Fruit fly (Drosophila melanogaster) whole organism, wandering third instar larva: Measurements from ENCODE around the gene boss.

Experiments
- Abd-B ChIP-seq: fragments of >200 bp; optimal IDR thresholded peaks from 2 replicates; lab custom pipeline; 2017; ENCODE audit warnings: missing biosample characterization, missing genetic modification characterization
- CG32264 ChIP-seq: fragments of 200-800 bp; sonication (Bioruptor generic); optimal IDR thresholded peaks from 2 replicates; lab custom pipeline; 2016; ENCODE audit warnings: missing biosample characterization, missing genetic modification characterization
- CG9705 ChIP-seq: fragments of 200-800 bp; sonication (Bioruptor generic); optimal IDR thresholded peaks from 2 replicates; lab custom pipeline; 2018; ENCODE audit warnings: missing biosample characterization, mild to moderate bottlenecking, missing genetic modification characterization
- CrebA ChIP-seq: fragments of 200-800 bp; sonication (Bioruptor generic); optimal IDR thresholded peaks from 2 replicates; lab custom pipeline; 2016; ENCODE audit warnings: missing biosample characterization, mild to moderate bottlenecking, missing genetic modification characterization, borderline replicate concordance
- Dfd ChIP-seq: fragments of >200 bp; optimal IDR thresholded peaks from 2 replicates; lab custom pipeline; 2017; ENCODE audit warnings: missing biosample characterization, missing genetic modification characterization
- Dif ChIP-seq: fragments of 200-275, 200-300 bp; sonication (Bioruptor generic); optimal IDR thresholded peaks from 2 replicates; lab custom pipeline; 2018; ENCODE audit warnings: missing biosample characterization, missing genetic modification characterization; ENCODE audit not compliant: partially characterized antibody
- HLH106 ChIP-seq: fragments of 200-800 bp; optimal IDR thresholded peaks from 3 replicates; lab custom pipeline; 2019; ENCODE audit warnings: missing biosample characterization, mild to moderate bottlenecking, missing genetic modification characterization, moderate library complexity
- Hnf4 ChIP-seq: fragments of 200-800 bp; sonication (Bioruptor generic); optimal IDR thresholded peaks from 2 replicates; lab custom pipeline; 2016; ENCODE audit warnings: missing biosample characterization, mild to moderate bottlenecking, missing genetic modification characterization
- Jra ChIP-seq: sonication (Bioruptor generic); optimal IDR thresholded peaks from 2 replicates; lab custom pipeline; 2016; ENCODE audit warnings: missing biosample characterization, missing genetic modification characterization
- Mio ChIP-seq: sonication (Bioruptor generic); optimal IDR thresholded peaks from 2 replicates; lab custom pipeline; 2016; ENCODE audit warnings: missing biosample characterization, missing genetic modification characterization
- Myc ChIP-seq: fragments of >200 bp; optimal IDR thresholded peaks from 2 replicates; lab custom pipeline; 2017
- N ChIP-seq: fragments of >200 bp; optimal IDR thresholded peaks from 2 replicates; lab custom pipeline; 2018; ENCODE audit warnings: missing biosample characterization, missing external identifiers, missing genetic modification characterization
- OdsH ChIP-seq: fragments of 200-800 bp; sonication (Bioruptor generic); optimal IDR thresholded peaks from 2 replicates; lab custom pipeline; 2016; ENCODE audit warnings: missing biosample characterization, mild to moderate bottlenecking, missing genetic modification characterization
- Rel ChIP-seq, 2 experiments: fragments of 200-800 bp; sonication (Bioruptor generic) in 1 of 2; optimal IDR thresholded peaks; 2 replicates in 1 of 2; 3 replicates in 1 of 2; lab custom pipeline; 2016 to 2019; ENCODE audit warnings: mild to moderate bottlenecking in 2 of 2, missing biosample characterization in 2 of 2, missing genetic modification characterization in 2 of 2, moderate library complexity in 1 of 2
- Sp1 ChIP-seq: fragments of 200-800 bp; sonication (Bioruptor generic); optimal IDR thresholded peaks from 3 replicates; lab custom pipeline; 2019; ENCODE audit warnings: missing biosample characterization, mild to moderate bottlenecking, missing genetic modification characterization, moderate library complexity
- Vsx2 ChIP-seq: fragments of 200-300, 225-300 bp; sonication (Bioruptor generic); optimal IDR thresholded peaks from 2 replicates; lab custom pipeline; 2018; ENCODE audit warnings: missing biosample characterization, missing genetic modification characterization; ENCODE audit not compliant: partially characterized antibody
- br ChIP-seq: fragments of 200-800 bp; sonication (Bioruptor generic); optimal IDR thresholded peaks from 2 replicates; lab custom pipeline; 2016; ENCODE audit warnings: missing biosample characterization, missing genetic modification characterization
- brk ChIP-seq: fragments of 200-800 bp; sonication (Bioruptor generic); optimal IDR thresholded peaks from 2 replicates; lab custom pipeline; 2016; ENCODE audit warnings: missing biosample characterization, mild to moderate bottlenecking, missing genetic modification characterization
- dl ChIP-seq, 2 experiments: fragments of 175-275, 200-275 bp in 1 of 2; fragments of 200-275 bp in 1 of 2; sonication (Bioruptor generic); optimal IDR thresholded peaks; lab custom pipeline; 2018; ENCODE audit warnings: mild to moderate bottlenecking in 2 of 2, missing biosample characterization in 2 of 2, missing genetic modification characterization in 2 of 2, moderate library complexity in 2 of 2; ENCODE audit not compliant: partially characterized antibody in 2 of 2, insufficient read depth in 1 of 2
- dmrt93B ChIP-seq: fragments of 200-800 bp; sonication (Bioruptor generic); optimal IDR thresholded peaks from 2 replicates; lab custom pipeline; 2018; ENCODE audit warnings: missing biosample characterization, mild to moderate bottlenecking, missing genetic modification characterization
- dsf ChIP-seq: sonication (Bioruptor generic); optimal IDR thresholded peaks from 2 replicates; lab custom pipeline; 2016; ENCODE audit warnings: missing biosample characterization, missing genetic modification characterization, borderline replicate concordance
- ey ChIP-seq: fragments of 200-800 bp; sonication (Bioruptor generic); optimal IDR thresholded peaks from 2 replicates; lab custom pipeline; 2016; ENCODE audit warnings: missing biosample characterization, missing genetic modification characterization
- foxo ChIP-seq, 2 experiments: fragments of 200-800 bp; sonication (Bioruptor generic); optimal IDR thresholded peaks; 2 replicates in 1 of 2; 3 replicates in 1 of 2; lab custom pipeline; 2016 to 2017; ENCODE audit warnings: missing biosample characterization in 2 of 2, missing genetic modification characterization in 2 of 2
- fru ChIP-seq: fragments of 200-800 bp; sonication (Bioruptor generic); optimal IDR thresholded peaks from 3 replicates; lab custom pipeline; 2016; ENCODE audit warnings: missing biosample characterization, mild to moderate bottlenecking, missing genetic modification characterization
- jim ChIP-seq: fragments of 175-275, 200-325 bp; sonication (Bioruptor generic); optimal IDR thresholded peaks from 2 replicates; lab custom pipeline; 2016; ENCODE audit warnings: missing biosample characterization, mild to moderate bottlenecking, missing genetic modification characterization
- lola ChIP-seq: fragments of >200 bp; optimal IDR thresholded peaks from 2 replicates; lab custom pipeline; 2017; ENCODE audit warnings: missing biosample characterization, missing genetic modification characterization
- pan ChIP-seq: fragments of >200 bp; optimal IDR thresholded peaks from 2 replicates; lab custom pipeline; 2017
- rgr ChIP-seq: fragments of 200-800 bp; sonication (Bioruptor generic); optimal IDR thresholded peaks from 3 replicates; lab custom pipeline; 2016; ENCODE audit warnings: missing biosample characterization, mild to moderate bottlenecking, missing genetic modification characterization
- sage ChIP-seq: fragments of 200-800 bp; sonication (Bioruptor generic); optimal IDR thresholded peaks from 2 replicates; lab custom pipeline; 2016; ENCODE audit warnings: missing biosample characterization, mild to moderate bottlenecking, missing genetic modification characterization
- sv ChIP-seq: fragments of 200-800 bp; sonication (Bioruptor generic); optimal IDR thresholded peaks from 3 replicates; lab custom pipeline; 2016; ENCODE audit warnings: missing biosample characterization, missing genetic modification characterization
- usp ChIP-seq: fragments of >200 bp; optimal IDR thresholded peaks from 2 replicates; lab custom pipeline; 2017; ENCODE audit warnings: missing biosample characterization, missing genetic modification characterization
- woc ChIP-seq: sonication (Bioruptor generic); optimal IDR thresholded peaks from 2 replicates; lab custom pipeline; 2016; ENCODE audit warnings: missing biosample characterization, mild to moderate bottlenecking, missing genetic modification characterization

The boss gene

dm6 chr3R:25961694-25962093 is at the start of gene boss:
TSS of gene boss (plus strand) at chr3R:25961994.
- TF ChIP-seq fru (no peak), Abd-B (GFP tag; lab: Kevin White, UChicago) (no peak), Dif (GFP tag; lab: Kevin White, UChicago) (no peak), pan (lab: Kevin White, UChicago) (no peak), dl (GFP tag; optimal IDR thresholded peaks at IDR 0.05; lab: Kevin White, UChicago; ENCODE audit: insufficient read depth in 1 of 2, partially characterized antibody in 2 of 2) (no peak), N (GFP tag; lab: Kevin White, UChicago) (no peak), ey (GFP tag; lab: Kevin White, UChicago) (no peak), dmrt93B (GFP tag; lab: Kevin White, UChicago) (no peak), foxo (GFP tag; optimal IDR thresholded peaks at IDR 0.05; lab: Kevin White, UChicago) (no peak), Vsx2 (GFP tag; lab: Kevin White, UChicago) (no peak), lola (GFP tag; lab: Kevin White, UChicago) (no peak), usp (GFP tag; lab: Kevin White, UChicago) (no peak), dsf (no peak), Rel (GFP tag; optimal IDR thresholded peaks at IDR 0.05; lab: Kevin White, UChicago) (no peak), Rel (tag; optimal IDR thresholded peaks at IDR 0.05; lab: Kevin White, UChicago) (no peak), sage (no peak), sv (no peak), woc (GFP tag; lab: Kevin White, UChicago) (no peak), Mio (GFP tag; lab: Kevin White, UChicago) (no peak), Myc (lab: Kevin White, UChicago) (no peak)

- TF ChIP-seq dmrt93B (GFP tag; lab: Kevin White, UChicago) (no peak), rgr (GFP tag; lab: Kevin White, UChicago) (no peak), Abd-B (GFP tag; lab: Kevin White, UChicago) (no peak), dsf (no peak), Jra (no peak), fru (no peak)
Measured at dm6 chr3R:25919912-25920311, 41.9 kb upstream of the boss start.

dm6 chr3R:25922534-25922933 is 39.3 kb upstream of the boss start, which contains the start of gene CG14546:
TSS of gene CG14546 (minus strand) at chr3R:25922634.
- TF ChIP-seq CrebA (GFP tag; lab: Kevin White, UChicago) (no peak), dmrt93B (GFP tag; lab: Kevin White, UChicago) (no peak), Dif (GFP tag; lab: Kevin White, UChicago) (no peak), jim (GFP tag; lab: Kevin White, UChicago) (no peak), sage (no peak), usp (GFP tag; lab: Kevin White, UChicago) (no peak), Jra (no peak)

- TF ChIP-seq br (no peak), Dfd (GFP tag; lab: Kevin White, UChicago) (peak; percentile 54), Hnf4 (GFP tag; lab: Kevin White, UChicago) (no peak)
- TF ChIP-seq, all 38 proteins: peak for 1
Measured at dm6 chr3R:25941310-25941709, 20.5 kb upstream of the boss start.

- no peak for TF ChIP-seq jim (GFP tag; lab: Kevin White, UChicago)
- TF ChIP-seq dmrt93B (GFP tag; lab: Kevin White, UChicago) = no peak
- TF ChIP-seq Dfd (GFP tag; lab: Kevin White, UChicago) = peak; percentile 81
Measured at dm6 chr3R:25956092-25956491, 5.7 kb upstream of the boss start, which contains the start of gene CCAP-R. TSS of gene CCAP-R (minus strand) at chr3R:25956270.

- no peak for TF ChIP-seq jim (GFP tag; lab: Kevin White, UChicago)
- no peak for TF ChIP-seq brk
- no peak for TF ChIP-seq CG9705 (GFP tag; lab: Kevin White, UChicago)
- TF ChIP-seq Mio (GFP tag; lab: Kevin White, UChicago) = no peak
- no peak for TF ChIP-seq HLH106
- TF ChIP-seq Hnf4 (GFP tag; lab: Kevin White, UChicago) = no peak
- no peak for TF ChIP-seq dmrt93B (GFP tag; lab: Kevin White, UChicago)
- TF ChIP-seq Abd-B (GFP tag; lab: Kevin White, UChicago) = no peak
- TF ChIP-seq Myc (lab: Kevin White, UChicago) = no peak
- no peak for TF ChIP-seq ey (GFP tag; lab: Kevin White, UChicago)
- no peak for TF ChIP-seq sv
- no peak for TF ChIP-seq OdsH (GFP tag; lab: Kevin White, UChicago)
- no peak for TF ChIP-seq Sp1 (GFP tag; lab: Kevin White, UChicago)
- TF ChIP-seq dl (GFP tag; optimal IDR thresholded peaks at IDR 0.05; lab: Kevin White, UChicago; ENCODE audit: insufficient read depth in 1 of 2, partially characterized antibody in 2 of 2) = no peak
- TF ChIP-seq br = no peak
- no peak for TF ChIP-seq CG32264 (GFP tag; lab: Kevin White, UChicago)
Measured at dm6 chr3R:25958979-25959378, 2.8 kb upstream of the boss start, which contains the start of gene CG14540. TSS of gene CG14540 (plus strand) at chr3R:25959279.
